Fruit fly (Drosophila melanogaster) whole organism, embryonic: Measurements from ENCODE around the gene mus201.

Experiments used
- BtbVII ChIP-seq: fragments of 200-800 bp; sonication (Bioruptor generic); optimal IDR thresholded peaks from 3 replicates; lab custom pipeline; 2017; ENCODE audit warnings: missing biosample characterization, mild to moderate bottlenecking, missing genetic modification characterization
- CG12942 ChIP-seq: fragments of 200-800 bp; sonication (Bioruptor generic); optimal IDR thresholded peaks from 3 replicates; lab custom pipeline; 2016; ENCODE audit warnings: missing biosample characterization, missing genetic modification characterization
- CG16815 ChIP-seq: fragments of 200-800 bp; sonication (Bioruptor generic); optimal IDR thresholded peaks from 3 replicates; lab custom pipeline; 2017; ENCODE audit warnings: missing biosample characterization, mild to moderate bottlenecking, missing genetic modification characterization
- CG2116 ChIP-seq: fragments of 200-800 bp; sonication (Bioruptor generic); optimal IDR thresholded peaks from 3 replicates; lab custom pipeline; 2018; ENCODE audit warnings: missing biosample characterization, mild to moderate bottlenecking, missing genetic modification characterization
- CG8478 ChIP-seq: fragments of >200 bp; optimal IDR thresholded peaks from 2 replicates; lab custom pipeline; 2018
- Dll ChIP-seq: fragments of 200-800 bp; sonication (Bioruptor generic); IDR thresholded peaks from 4 replicates; pipeline ENCODE4 v1.3.6; 2022; ENCODE audit warnings: missing biosample characterization, missing genetic modification characterization; ENCODE audit not compliant: partially characterized antibody
- HmgD ChIP-seq: fragments of 200-800 bp; sonication (Bioruptor generic); optimal IDR thresholded peaks from 3 replicates; lab custom pipeline; 2016; ENCODE audit warnings: missing biosample characterization, missing genetic modification characterization
- Xrp1 ChIP-seq: fragments of 200-800 bp; sonication (Bioruptor generic); IDR thresholded peaks from 2 replicates; pipeline ENCODE4 v1.3.6; 2022; ENCODE audit warnings: missing biosample characterization, missing genetic modification characterization
- croc ChIP-seq: fragments of 200-800 bp; sonication (Bioruptor generic); conservative IDR thresholded peaks from 3 replicates; pipeline ENCODE4 v1.3.6; 2022; ENCODE audit warnings: missing biosample characterization, missing genetic modification characterization
- pnt ChIP-seq: fragments of 200-800 bp; sonication (Bioruptor generic); optimal IDR thresholded peaks from 3 replicates; lab custom pipeline; 2016; ENCODE audit warnings: missing biosample characterization, missing genetic modification characterization
- pros ChIP-seq: fragments of 200-800 bp; sonication (Bioruptor generic); optimal IDR thresholded peaks from 3 replicates; lab custom pipeline; 2019; ENCODE audit warnings: missing biosample characterization, mild to moderate bottlenecking, missing genetic modification characterization, moderate library complexity
- psq ChIP-seq: fragments of 200-800 bp; sonication (Bioruptor generic); optimal IDR thresholded peaks from 2 replicates; lab custom pipeline; 2017; ENCODE audit warnings: missing biosample characterization, missing genetic modification characterization
- slou ChIP-seq: fragments of 200-800 bp; sonication (Bioruptor generic); optimal IDR thresholded peaks from 3 replicates; lab custom pipeline; 2016; ENCODE audit warnings: missing biosample characterization, missing genetic modification characterization

DNA sequence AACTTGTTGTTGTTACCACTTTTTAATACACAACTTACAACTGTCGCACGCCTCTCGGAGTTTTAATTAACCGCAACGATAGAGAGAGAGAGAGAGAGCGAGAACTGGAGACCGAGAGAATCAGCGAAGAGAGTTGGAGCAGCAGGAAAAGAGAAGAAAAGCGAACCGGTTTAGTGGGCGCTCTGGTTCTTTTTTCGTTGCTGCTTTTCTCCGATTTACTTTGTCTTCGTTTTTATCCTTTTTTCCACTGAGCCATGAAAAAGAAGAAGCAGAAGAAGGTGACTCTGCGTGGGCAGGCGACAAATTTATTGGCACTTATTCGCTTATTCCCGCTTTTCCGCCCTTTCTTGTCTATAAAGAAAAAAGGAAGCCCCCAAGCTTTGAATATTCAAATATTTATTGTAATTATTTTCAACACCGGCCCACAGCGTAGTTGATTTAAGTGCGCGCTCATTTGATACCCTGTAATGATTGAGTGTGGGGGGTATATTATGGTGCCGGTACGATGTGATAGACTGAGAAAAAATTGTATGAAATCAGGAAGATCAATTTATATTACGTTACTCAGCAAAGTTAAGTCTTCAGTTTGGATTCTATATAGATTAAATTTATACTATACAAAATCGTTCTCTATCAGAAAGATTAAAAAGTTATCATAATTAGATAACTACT lies 17.6 kb upstream of the mus201 start:
- TF ChIP-seq psq (GFP tag; lab: Kevin White, UChicago) (no peak), HmgD (GFP tag; lab: Kevin White, UChicago) (no peak), CG16815 (GFP tag; lab: Kevin White, UChicago) (no peak), Xrp1 (GFP tag; lab: Robert Waterston, UW) (no peak), slou (no peak), pnt (no peak), CG2116 (no peak), croc (GFP tag; lab: Robert Waterston, UW) (no peak), Dll (GFP tag; lab: Robert Waterston, UW) (no peak), pros (GFP tag; lab: Kevin White, UChicago) (no peak), CG8478 (lab: Kevin White, UChicago) (no peak), CG12942 (GFP tag; lab: Kevin White, UChicago) (no peak), BtbVII (GFP tag; lab: Kevin White, UChicago) (no peak)
